Fruit fly (Drosophila melanogaster): ENCODE measurements around the gene CG3808.

The CG3808 gene

DNA sequence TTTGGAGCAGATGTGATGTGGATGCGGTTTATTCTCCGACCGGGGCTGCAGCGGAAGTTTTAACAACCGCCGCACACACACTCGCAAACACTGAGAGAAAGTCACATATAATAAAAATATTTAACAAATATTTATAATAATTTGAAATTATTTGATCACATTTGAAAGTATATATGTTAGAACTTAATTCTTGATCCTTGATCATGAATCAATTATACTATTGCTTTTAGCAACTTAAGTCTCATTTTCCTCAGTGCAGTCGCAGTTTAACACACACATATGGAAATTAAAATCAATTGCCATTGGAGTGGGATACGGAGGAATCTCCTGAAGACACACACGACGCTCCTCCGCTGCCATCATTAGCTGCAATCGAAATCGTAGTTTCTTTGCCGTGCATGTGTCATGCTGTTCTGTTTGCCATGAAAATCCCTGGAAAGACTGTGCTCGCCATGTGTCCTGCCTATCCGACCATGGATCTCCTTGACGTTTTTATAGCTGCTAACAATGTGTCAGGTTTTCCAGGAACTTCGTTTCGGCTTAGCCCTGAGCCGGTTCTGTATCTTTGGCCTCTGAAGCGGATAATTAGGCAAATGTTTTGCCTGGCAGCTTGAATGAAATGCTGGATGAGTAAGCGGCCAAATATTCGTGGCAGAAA is 32.9 kb upstream of the CG3808 start (continued):
- TF ChIP-seq Atf3 (GFP tag; optimal IDR thresholded peaks at IDR 0.05) (no peak), jumu (GFP tag; optimal IDR thresholded peaks at IDR 0.05) (no peak), sob (GFP tag; IDR thresholded peaks at IDR 0.05) (no peak), dan (GFP tag; IDR thresholded peaks at IDR 0.05) (no peak; the same call in 1 of the 2 replicates), lola (GFP tag; optimal IDR thresholded peaks at IDR 0.05) (peak in 1 of 3 experiments; percentile 91), CG16813 (GFP tag; IDR thresholded peaks at IDR 0.05; ENCODE audit: partially characterized antibody) (no peak), gcm (GFP tag; optimal IDR thresholded peaks at IDR 0.05) (peak; percentile 75), Taf1 (GFP tag; IDR thresholded peaks at IDR 0.05) (no peak), CG10209 (GFP tag; optimal IDR thresholded peaks at IDR 0.05) (peak; percentile 80), wdn (GFP tag; IDR thresholded peaks at IDR 0.05) (no peak), CG33213 (GFP tag; optimal IDR thresholded peaks at IDR 0.05) (no peak), CG1602 (GFP tag; optimal IDR thresholded peaks at IDR 0.05) (peak; percentile 66), CG30431 (GFP tag; optimal IDR thresholded peaks at IDR 0.05) (peak; percentile 66), CG16815 (GFP tag; optimal IDR thresholded peaks at IDR 0.05) (peak; percentile 72), CG2712 (tag; optimal IDR thresholded peaks at IDR 0.05) (peak; percentile 94), tup (GFP tag; optimal IDR thresholded peaks at IDR 0.05) (peak; percentile 29), CG12769 (tag; optimal IDR thresholded peaks at IDR 0.05) (no peak), CG13287 (GFP tag; IDR thresholded peaks at IDR 0.05; ENCODE audit: partially characterized antibody) (no peak), CG10565 (GFP tag; optimal IDR thresholded peaks at IDR 0.05) (no peak), ara (GFP tag; IDR thresholded peaks at IDR 0.05) (peak; percentile 91), kni (GFP tag; optimal IDR thresholded peaks at IDR 0.05) (no peak), Dbx (GFP tag; IDR thresholded peaks at IDR 0.05) (no peak), CG12236 (GFP tag; optimal IDR thresholded peaks at IDR 0.05) (no peak), dpn (GFP tag; optimal IDR thresholded peaks at IDR 0.05) (peak in 1 of 2 experiments; percentile 58), Ets97D (GFP tag; optimal IDR thresholded peaks at IDR 0.05) (no peak), Oaz (GFP tag; IDR thresholded peaks at IDR 0.05) (no peak), CG4854 (GFP tag; optimal IDR thresholded peaks at IDR 0.05) (no peak), CG9932 (GFP tag; IDR thresholded peaks at IDR 0.05) (no peak), Mes4 (GFP tag; optimal IDR thresholded peaks at IDR 0.05) (no peak), sc (optimal IDR thresholded peaks at IDR 0.05) (no peak), sc (GFP tag; optimal IDR thresholded peaks at IDR 0.05) (peak; percentile 78), CG18262 (tag; optimal IDR thresholded peaks at IDR 0.05) (peak; percentile 93), CG32767 (GFP tag; IDR thresholded peaks at IDR 0.05) (peak; percentile 51), ci (GFP tag; IDR thresholded peaks at IDR 0.05) (peak; percentile 81), CG12659 (GFP tag; optimal IDR thresholded peaks at IDR 0.05) (peak; percentile 27), CG8281 (tag; optimal IDR thresholded peaks at IDR 0.05) (peak; percentile 19), Jarid2 (GFP tag; optimal IDR thresholded peaks at IDR 0.05) (peak; percentile 20), Chrac-16 (GFP tag; optimal IDR thresholded peaks at IDR 0.05) (peak; percentile 77), pita (GFP tag; optimal IDR thresholded peaks at IDR 0.05) (no peak), CG15011 (GFP tag; optimal IDR thresholded peaks at IDR 0.05) (peak; percentile 16), Elba2 (GFP tag; optimal IDR thresholded peaks at IDR 0.05) (peak; percentile 11), Hsf (GFP tag; optimal IDR thresholded peaks at IDR 0.05) (peak; percentile 40), pfk (GFP tag; optimal IDR thresholded peaks at IDR 0.05) (no peak), CG5180 (GFP tag; optimal IDR thresholded peaks at IDR 0.05) (no peak), ftz-f1 (GFP tag; optimal IDR thresholded peaks at IDR 0.05) (no peak), CG9609 (GFP tag; optimal IDR thresholded peaks at IDR 0.05) (no peak), CG6765 (GFP tag; optimal IDR thresholded peaks at IDR 0.05) (no peak), Hr78 (GFP tag; optimal IDR thresholded peaks at IDR 0.05) (peak in 1 of 2 experiments; percentile 51), Atf-2 (GFP tag; optimal IDR thresholded peaks at IDR 0.05) (no peak), Rx (GFP tag; IDR thresholded peaks at IDR 0.05) (0 out of 2 replicates have a peak, but pooled peaks have one; percentile 43)
